Fruit fly (Drosophila melanogaster) whole organism: ENCODE data around the gene Egfrap.

Experiments
- EcR ChIP-seq, 2 experiments: fragments of >200 bp; optimal IDR thresholded peaks; 2 replicates each; lab custom pipeline; 2017; ENCODE audit warnings: missing biosample characterization in 2 of 2, missing genetic modification characterization in 2 of 2, missing genetic modification reagents in 2 of 2
- pan ChIP-seq: fragments of >200 bp; optimal IDR thresholded peaks from 2 replicates; lab custom pipeline; 2017
- usp ChIP-seq: fragments of >200 bp; optimal IDR thresholded peaks from 2 replicates; lab custom pipeline; 2017; ENCODE audit warnings: missing biosample characterization, missing genetic modification characterization, mixed read lengths

DNA sequence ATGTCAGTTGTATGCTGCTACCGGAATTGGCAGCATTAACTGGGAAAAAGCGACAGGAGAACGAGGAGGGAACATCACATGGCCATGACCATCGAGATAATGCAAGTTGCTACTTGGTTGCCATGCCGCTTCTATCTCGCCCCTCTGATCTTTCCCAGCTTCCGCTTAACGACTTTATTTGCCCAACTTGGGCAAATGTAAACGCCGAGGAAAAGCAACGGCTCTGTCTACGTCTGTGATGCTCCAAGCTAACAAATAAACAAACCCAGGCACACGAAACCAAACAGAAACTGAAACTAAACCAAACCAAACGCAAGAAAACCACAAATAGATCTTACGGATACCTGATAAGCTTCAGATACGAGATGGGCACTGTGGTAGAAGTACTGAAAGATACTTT, 41.8 kb upstream of the Egfrap start:
- TF ChIP-seq usp (GFP tag; lab: Kevin White, UChicago) (no peak), pan (lab: Kevin White, UChicago) (no peak), EcR (GFP tag; optimal IDR thresholded peaks at IDR 0.05; lab: Kevin White, UChicago) (no peak)
